Fruit fly (Drosophila melanogaster): ENCODE measurements around the gene retinin.

- TF ChIP-seq CG8478 (optimal IDR thresholded peaks at IDR 0.05): no peak
- no peak for TF ChIP-seq CTCF (optimal IDR thresholded peaks at IDR 0.05)
Observed at dm6 chr3L:16328207-16328891, 3.4 kb upstream of the retinin start, which contains the start of gene CG13058.
